Worm (Caenorhabditis elegans) whole organism, midembryonic: ENCODE results near the gene F28G4.4.

Source experiments
- T22C8.4 ChIP-seq: fragments of 200-800 bp; sonication (Bioruptor generic); IDR thresholded peaks from 2 replicates; pipeline ENCODE4 v1.3.6; 2022; ENCODE audit warnings: missing genetic modification characterization, missing compliant biosample characterization
- cog-1 ChIP-seq: sonication (generic microtip); optimal IDR thresholded peaks from 2 replicates; lab custom pipeline; 2016; ENCODE audit warnings: missing genetic modification characterization, missing compliant biosample characterization
- flt-1 ChIP-seq: fragments of 200-800 bp; sonication (Bioruptor generic); IDR thresholded peaks from 2 replicates; pipeline ENCODE4 v1.3.6; 2022; ENCODE audit warnings: missing genetic modification characterization, missing compliant biosample characterization
- klf-2 ChIP-seq: fragments of 200-800 bp; sonication (Bioruptor generic); conservative IDR thresholded peaks from 2 replicates; pipeline ENCODE4 v1.3.6; 2022; ENCODE audit warnings: missing genetic modification reagents, missing genetic modification characterization, missing compliant biosample characterization
- ztf-23 ChIP-seq: fragments of 200-800 bp; sonication (Bioruptor generic); IDR thresholded peaks from 2 replicates; pipeline ENCODE4 v1.3.6; 2022; ENCODE audit warnings: missing genetic modification reagents, missing genetic modification characterization, missing compliant biosample characterization

DNA sequence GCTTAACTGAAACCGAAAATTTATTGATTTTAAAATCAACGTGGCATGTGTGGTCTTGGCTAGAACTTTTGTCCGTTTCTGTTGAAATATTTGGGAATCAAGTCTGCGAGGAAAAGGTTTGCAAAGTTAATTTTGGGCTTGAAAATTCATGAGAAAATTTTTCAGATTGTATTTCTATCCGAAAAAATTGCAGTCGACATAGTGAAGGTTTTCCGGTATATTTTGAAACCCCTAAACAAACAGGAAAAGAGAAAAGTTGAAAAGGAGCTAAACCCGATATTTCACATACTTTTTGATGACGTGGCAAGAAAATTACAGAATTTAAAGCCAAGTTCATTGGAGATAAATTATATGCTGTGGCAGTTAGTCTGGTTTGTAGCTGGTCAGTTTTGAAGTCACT is 26.0 kb downstream of the F28G4.4 start, which contains the start of gene nhr-127:
- TF ChIP-seq flt-1 (GFP tag; lab: Robert Waterston, UW) = no peak
- TF ChIP-seq cog-1 (tag; lab: Kevin White, UChicago) = no peak
- no peak for TF ChIP-seq ztf-23 (GFP tag; lab: Robert Waterston, UW)
- TF ChIP-seq klf-2 (GFP tag; lab: Robert Waterston, UW) = no peak
- TF ChIP-seq T22C8.4 (GFP tag; lab: Robert Waterston, UW) = no peak
